Fruit fly (Drosophila melanogaster): ENCODE measurements around the gene CG46394.

dm6 chr3L:11588594-11588993 is 11.6 kb upstream of the CG46394 start:
- TF ChIP-seq tj (GFP tag; optimal IDR thresholded peaks at IDR 0.05) (no peak), CG7045 (GFP tag; optimal IDR thresholded peaks at IDR 0.05) (no peak), cic (GFP tag; optimal IDR thresholded peaks at IDR 0.05) (no peak), pad (GFP tag; optimal IDR thresholded peaks at IDR 0.05) (no peak), CG33017 (tag; optimal IDR thresholded peaks at IDR 0.05) (no peak), Crg-1 (GFP tag; optimal IDR thresholded peaks at IDR 0.05) (no peak), toe (GFP tag; optimal IDR thresholded peaks at IDR 0.05) (no peak), bab1 (GFP tag; optimal IDR thresholded peaks at IDR 0.05) (no peak), CG14711 (tag; optimal IDR thresholded peaks at IDR 0.05) (no peak), Clk (GFP tag; optimal IDR thresholded peaks at IDR 0.05) (no peak), CG5204 (GFP tag; optimal IDR thresholded peaks at IDR 0.05) (no peak), CG1620 (GFP tag; optimal IDR thresholded peaks at IDR 0.05) (no peak), CG7101 (tag; optimal IDR thresholded peaks at IDR 0.05) (no peak), kay (GFP tag; ENCODE audit: borderline replicate concordance) (no peak)

All from whole organism, adult.